Worm (Caenorhabditis elegans): ENCODE measurements around the gene tomm-40.
A peak's percentile ranks its signal among the peaks of the same experiment; 100 is the strongest.

Gene tomm-40

DNA sequence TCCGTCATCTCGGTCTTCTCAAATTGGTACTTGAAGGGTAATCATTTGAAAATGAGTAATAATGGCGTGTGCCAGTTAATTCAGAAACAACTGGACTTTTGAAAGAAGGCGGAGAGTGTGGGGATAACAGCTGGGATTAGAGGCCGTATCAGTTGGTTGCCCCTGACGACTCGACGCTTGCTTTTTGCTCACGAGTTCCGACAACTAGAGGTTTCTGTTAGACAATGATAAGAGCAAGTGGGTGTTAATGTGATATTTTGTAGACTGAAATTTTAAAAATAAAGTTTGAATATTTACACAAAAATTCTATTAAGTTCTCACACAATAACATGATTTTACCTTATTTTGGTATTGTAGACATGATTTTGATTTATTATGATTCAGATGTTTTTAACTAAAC, 31.7 kb upstream of the tomm-40 start, which contains the start of gene F44G4.7:
Gene F44G4.7, minus strand, starts transcription at position 101 of the 400 bp plus-strand sequence.
- TF ChIP-seq hlh-17 (GFP tag; optimal IDR thresholded peaks at IDR 0.05; ENCODE audit: borderline replicate concordance) (no peak), fkh-8 (tag; optimal IDR thresholded peaks at IDR 0.05) (peak; percentile 7), alr-1 (tag; optimal IDR thresholded peaks at IDR 0.05; ENCODE audit: borderline replicate concordance) (no peak), elt-3 (tag; optimal IDR thresholded peaks at IDR 0.05) (no peak)

DNA sequence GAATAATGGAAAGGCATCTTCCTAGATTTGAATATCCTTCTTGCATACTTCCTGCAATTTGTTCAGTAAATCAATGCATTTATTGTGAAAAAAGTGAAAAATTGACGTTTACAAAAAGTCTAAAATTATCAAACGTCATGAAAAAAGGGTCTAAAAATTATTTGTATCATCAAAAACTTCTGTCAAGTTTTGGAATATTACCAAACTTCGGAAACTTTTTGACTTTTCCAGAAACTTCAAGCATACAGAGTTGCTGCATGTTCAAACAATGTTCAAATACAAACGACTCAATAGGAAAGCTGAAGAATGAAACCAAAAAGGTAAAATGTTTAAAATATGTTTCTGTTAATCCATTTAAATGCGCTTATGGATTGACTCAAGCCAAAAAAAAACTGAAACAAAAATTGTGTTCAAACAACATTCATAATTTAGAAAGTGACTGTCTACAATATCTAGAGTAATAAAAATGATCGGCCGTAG, 28.4 kb upstream of the tomm-40 start, which contains the start of gene F44G4.6:
Gene F44G4.6, minus strand, starts transcription at position 51 of the 480 bp plus-strand sequence.
- no peak for TF ChIP-seq ceh-8 (GFP tag; optimal IDR thresholded peaks at IDR 0.05)
- TF ChIP-seq efl-1 (optimal IDR thresholded peaks at IDR 0.05), result no peak
- peak in 1 of 2 experiments; percentile 28 for TF ChIP-seq efl-1 (GFP tag; optimal IDR thresholded peaks at IDR 0.05 in 1 of 2)

DNA sequence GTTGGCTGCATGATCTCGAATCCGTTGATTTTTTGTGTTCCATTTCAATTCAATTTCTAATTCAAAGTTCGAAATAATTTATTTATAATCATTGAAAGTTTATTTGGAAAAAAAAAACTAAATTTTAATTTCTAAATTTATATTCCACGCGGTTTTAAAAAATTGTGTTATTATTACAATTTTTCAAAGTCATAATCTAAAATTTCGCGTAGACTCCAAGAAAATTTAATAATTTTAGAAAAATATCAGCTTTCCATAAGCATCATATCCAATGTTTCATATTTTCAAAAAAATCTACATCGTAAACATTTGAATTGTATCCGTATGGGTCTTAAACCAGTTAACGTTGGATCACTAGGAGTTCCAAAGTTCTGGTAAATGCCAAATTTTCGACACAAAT, 27.0 kb upstream of the tomm-40 start, which contains the start of gene F44G4.5:
Gene F44G4.5, minus strand, starts transcription at position 101 of the 400 bp plus-strand sequence.
- TF ChIP-seq ama-1 (optimal IDR thresholded peaks at IDR 0.05) (no peak), fkh-10 (GFP tag; optimal IDR thresholded peaks at IDR 0.05) (no peak), pax-3 (tag; optimal IDR thresholded peaks at IDR 0.05) (no peak), unc-30 (tag; optimal IDR thresholded peaks at IDR 0.05) (no peak), fos-1 (tag; optimal IDR thresholded peaks at IDR 0.05) (no peak), hlh-4 (tag; optimal IDR thresholded peaks at IDR 0.05) (no peak), sptf-1 (tag; optimal IDR thresholded peaks at IDR 0.05) (no peak), nhr-85 (tag) (no peak), C04F5.9 (tag; optimal IDR thresholded peaks at IDR 0.05) (no peak), egl-13 (tag; optimal IDR thresholded peaks at IDR 0.05) (no peak), ceh-82 (tag; optimal IDR thresholded peaks at IDR 0.05) (no peak), unc-98 (GFP tag; IDR thresholded peaks at IDR 0.05) (no peak), pqm-1 (tag; optimal IDR thresholded peaks at IDR 0.05) (no peak), swsn-7 (tag; optimal IDR thresholded peaks at IDR 0.05) (no peak), mep-1 (tag; optimal IDR thresholded peaks at IDR 0.05) (no peak), nhr-84 (tag; optimal IDR thresholded peaks at IDR 0.05) (no peak)

DNA sequence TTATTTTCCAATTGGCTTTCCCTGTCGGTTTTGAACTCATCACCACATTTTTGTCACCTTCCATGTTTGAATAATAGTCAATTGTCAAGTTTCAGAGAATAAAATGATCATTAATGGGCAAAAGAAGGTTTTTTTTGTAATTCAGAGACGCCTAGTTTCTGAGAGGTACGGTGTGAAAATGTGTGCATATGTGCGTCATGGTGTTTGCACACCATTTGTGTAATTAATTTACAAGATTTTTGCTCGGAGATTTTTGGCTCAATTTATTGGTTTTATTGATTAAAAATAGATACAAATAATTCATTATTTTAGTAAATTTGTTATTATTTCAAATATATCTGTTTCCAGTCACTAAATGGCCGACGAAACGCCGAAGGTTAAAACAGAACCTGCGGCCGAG, 24.1 kb upstream of the tomm-40 start, which contains the start of the genes F44G4.3 and tdp-1:
Gene F44G4.3, minus strand, starts transcription at position 184 of the 400 bp plus-strand sequence.
Gene tdp-1, plus strand, starts transcription at position 347 of the 400 bp plus-strand sequence.
- TF ChIP-seq ztf-11 (tag; optimal IDR thresholded peaks at IDR 0.05) (no peak), ces-1 (GFP tag; optimal IDR thresholded peaks at IDR 0.05) (peak; percentile 24), vab-15 (tag; optimal IDR thresholded peaks at IDR 0.05) (peak; percentile 14), unc-86 (tag; optimal IDR thresholded peaks at IDR 0.05) (no peak), blmp-1 (tag; optimal IDR thresholded peaks at IDR 0.05) (no peak), efl-1 (optimal IDR thresholded peaks at IDR 0.05) (peak; percentile 31 to 35), efl-1 (GFP tag; optimal IDR thresholded peaks at IDR 0.05 in 1 of 2) (peak; percentile 49 to 91), irx-1 (tag; optimal IDR thresholded peaks at IDR 0.05) (no peak), mep-1 (tag; optimal IDR thresholded peaks at IDR 0.05) (peak; percentile 77), lin-14 (GFP tag; optimal IDR thresholded peaks at IDR 0.05) (peak; percentile 18), aha-1 (tag; optimal IDR thresholded peaks at IDR 0.05) (no peak), unc-30 (tag; optimal IDR thresholded peaks at IDR 0.05) (no peak), egl-27 (tag; optimal IDR thresholded peaks at IDR 0.05) (no peak), nhr-47 (tag; optimal IDR thresholded peaks at IDR 0.05) (peak; percentile 33), C04F5.9 (tag; optimal IDR thresholded peaks at IDR 0.05) (no peak), lsy-2 (tag; optimal IDR thresholded peaks at IDR 0.05) (peak; percentile 73 to 96), swsn-7 (tag; optimal IDR thresholded peaks at IDR 0.05) (peak; percentile 14), ceh-63 (GFP tag; optimal IDR thresholded peaks at IDR 0.05) (no peak), lin-35 (GFP tag; optimal IDR thresholded peaks at IDR 0.05) (peak; percentile 14 to 55), snu-23 (GFP tag; optimal IDR thresholded peaks at IDR 0.05) (peak; percentile 15), lin-39 (tag; optimal IDR thresholded peaks at IDR 0.05) (no peak), dpl-1 (GFP tag; optimal IDR thresholded peaks at IDR 0.05) (peak; percentile 24 to 60 (median 26)), F16B12.6 (tag; optimal IDR thresholded peaks at IDR 0.05) (peak; percentile 84), ceh-90 (tag; optimal IDR thresholded peaks at IDR 0.05) (no peak), nhr-85 (tag) (peak; percentile 8), nhr-71 (tag; optimal IDR thresholded peaks at IDR 0.05) (peak; percentile 14)

All from whole organism, L1 larva.